Fruit fly (Drosophila melanogaster): ENCODE data around the gene hth.

dm6 chr3R:10598943-10599342 is 40.4 kb downstream of the hth start:
- TF ChIP-seq Antp (GFP tag; optimal IDR thresholded peaks at IDR 0.05) = no peak
- no peak for TF ChIP-seq cg (GFP tag; optimal IDR thresholded peaks at IDR 0.05)
- TF ChIP-seq Side (GFP tag; optimal IDR thresholded peaks at IDR 0.05) = no peak
- TF ChIP-seq Six4 (GFP tag; optimal IDR thresholded peaks at IDR 0.05) = no peak
- TF ChIP-seq yki (optimal IDR thresholded peaks at IDR 0.05) = no peak
- TF ChIP-seq fd96Cb (tag; optimal IDR thresholded peaks at IDR 0.05) = no peak
- TF ChIP-seq bsh (GFP tag; optimal IDR thresholded peaks at IDR 0.05) = no peak
- TF ChIP-seq CG6854 (GFP tag; optimal IDR thresholded peaks at IDR 0.05) = no peak
- no peak for TF ChIP-seq maf-S (GFP tag; optimal IDR thresholded peaks at IDR 0.05)

Data from whole organism, embryonic.